Fruit fly (Drosophila melanogaster): ENCODE measurements around the gene Or98b.

The Or98b gene

DNA sequence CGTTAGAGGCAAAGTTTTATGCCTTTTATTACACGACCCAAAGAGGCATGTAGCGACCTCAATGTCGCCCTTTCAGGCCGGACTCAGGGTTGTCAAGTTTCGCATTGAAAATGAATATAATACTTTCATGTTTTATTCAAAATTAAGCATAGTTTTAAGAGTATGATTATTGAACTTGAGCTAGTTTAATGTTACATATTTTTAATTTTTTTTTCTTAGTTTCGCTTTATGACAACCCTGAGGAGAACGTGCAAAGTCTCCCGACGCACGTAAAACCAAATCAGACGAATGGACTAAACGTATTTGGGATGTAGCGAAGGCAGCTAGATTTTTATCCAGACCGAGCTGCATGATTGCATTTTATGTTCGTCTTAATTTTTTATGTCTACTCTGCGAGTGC, 46.1 kb upstream of the Or98b start (continued):
- TF ChIP-seq CG11504 (tag; optimal IDR thresholded peaks at IDR 0.05) (peak; percentile 41), D19A (tag; optimal IDR thresholded peaks at IDR 0.05) (no peak), CG7987 (GFP tag; optimal IDR thresholded peaks at IDR 0.05) (no peak), HLH3B (GFP tag; IDR thresholded peaks at IDR 0.05) (no peak), mirr (GFP tag; optimal IDR thresholded peaks at IDR 0.05) (no peak), Dbx (GFP tag; IDR thresholded peaks at IDR 0.05) (no peak), ewg (GFP tag; optimal IDR thresholded peaks at IDR 0.05) (peak; percentile 0), ara (GFP tag; IDR thresholded peaks at IDR 0.05) (no peak), CG4282 (GFP tag; optimal IDR thresholded peaks at IDR 0.05) (no peak), CG9215 (GFP tag; IDR thresholded peaks at IDR 0.05) (no peak), Taf1 (GFP tag; IDR thresholded peaks at IDR 0.05) (no peak), pb (GFP tag; optimal IDR thresholded peaks at IDR 0.05) (no peak), CG14441 (GFP tag; IDR thresholded peaks at IDR 0.05) (no peak), CG2678 (tag; optimal IDR thresholded peaks at IDR 0.05) (peak; percentile 38), nerfin-1 (tag; optimal IDR thresholded peaks at IDR 0.05) (no peak), chinmo (GFP tag; IDR thresholded peaks at IDR 0.05; ENCODE audit: partially characterized antibody) (no peak), Sry-δ (GFP tag; optimal IDR thresholded peaks at IDR 0.05) (no peak), bcd (GFP tag; optimal IDR thresholded peaks at IDR 0.05) (no peak), gfzf (GFP tag; optimal IDR thresholded peaks at IDR 0.05) (no peak), CG18262 (tag; optimal IDR thresholded peaks at IDR 0.05) (no peak), Asciz (GFP tag; optimal IDR thresholded peaks at IDR 0.05) (no peak), CG3281 (GFP tag; optimal IDR thresholded peaks at IDR 0.05) (no peak), Dek (tag; optimal IDR thresholded peaks at IDR 0.05) (no peak), CG8478 (optimal IDR thresholded peaks at IDR 0.05) (no peak), E2f1 (GFP tag; IDR thresholded peaks at IDR 0.05) (no peak), CG13424 (tag; optimal IDR thresholded peaks at IDR 0.05) (peak; percentile 20), CG11093 (GFP tag; IDR thresholded peaks at IDR 0.05) (no peak), abd-A (tag; optimal IDR thresholded peaks at IDR 0.05) (no peak), sna (GFP tag; IDR thresholded peaks at IDR 0.05; ENCODE audit: partially characterized antibody) (no peak), Sox100B (GFP tag; optimal IDR thresholded peaks at IDR 0.05) (no peak), hb (GFP tag; IDR thresholded peaks at IDR 0.05; ENCODE audit: partially characterized antibody) (no peak), Oli (tag; optimal IDR thresholded peaks at IDR 0.05) (no peak), CG11398 (GFP tag; optimal IDR thresholded peaks at IDR 0.05) (no peak), CG18011 (GFP tag; optimal IDR thresholded peaks at IDR 0.05) (no peak), gt (GFP tag; IDR thresholded peaks at IDR 0.05) (no peak), h (optimal IDR thresholded peaks at IDR 0.05) (no peak), Dip2 (GFP tag; IDR thresholded peaks at IDR 0.05) (no peak), CG8944 (GFP tag; optimal IDR thresholded peaks at IDR 0.05) (no peak), yki (optimal IDR thresholded peaks at IDR 0.05) (no peak), onecut (GFP tag; IDR thresholded peaks at IDR 0.05) (no peak), Med (GFP tag) (peak; percentile 66), CG18599 (GFP tag; optimal IDR thresholded peaks at IDR 0.05) (peak; percentile 44), Xbp1 (GFP tag; optimal IDR thresholded peaks at IDR 0.05) (no peak), CG33213 (GFP tag; optimal IDR thresholded peaks at IDR 0.05) (no peak), Myb (GFP tag; optimal IDR thresholded peaks at IDR 0.05) (no peak), ken (GFP tag; IDR thresholded peaks at IDR 0.05) (no peak), lmd (GFP tag; IDR thresholded peaks at IDR 0.05) (no peak), Dfd (GFP tag; optimal IDR thresholded peaks at IDR 0.05) (no peak), nmo (GFP tag; optimal IDR thresholded peaks at IDR 0.05) (no peak), zf30C (GFP tag; optimal IDR thresholded peaks at IDR 0.05) (no peak), pum (GFP tag; optimal IDR thresholded peaks at IDR 0.05) (no peak), Nf-YA (GFP tag; IDR thresholded peaks at IDR 0.05) (peak; percentile 31; the same call in 1 of the 2 replicates), sob (GFP tag; IDR thresholded peaks at IDR 0.05) (0 out of 2 replicates have a peak, but pooled peaks have one; percentile 12)
